Fruit fly (Drosophila melanogaster) whole organism, embryonic: Measurements from ENCODE around the gene Prat.

ENCODE experiments used
- Adf1 ChIP-seq: fragments of 200-800 bp; sonication (Bioruptor generic); IDR thresholded peaks from 2 replicates; pipeline ENCODE4 v1.3.6; 2022; ENCODE audit warnings: missing biosample characterization, missing genetic modification characterization
- B-H2 ChIP-seq: fragments of 200-800 bp; sonication (Bioruptor generic); optimal IDR thresholded peaks from 2 replicates; lab custom pipeline; 2018; ENCODE audit warnings: missing biosample characterization, mild to moderate bottlenecking, missing genetic modification characterization
- Bteb2 ChIP-seq: fragments of 200-800 bp; sonication (Bioruptor generic); optimal IDR thresholded peaks from 2 replicates; lab custom pipeline; 2016; ENCODE audit warnings: missing biosample characterization, missing genetic modification characterization
- CG10979 ChIP-seq: fragments of 200-800 bp; sonication (Bioruptor generic); optimal IDR thresholded peaks from 2 replicates; lab custom pipeline; 2018; ENCODE audit warnings: missing biosample characterization, mild to moderate bottlenecking, missing genetic modification characterization, moderate library complexity
- CG11093 ChIP-seq: fragments of 200-800 bp; sonication (Bioruptor generic); IDR thresholded peaks from 3 replicates; pipeline ENCODE4 v1.3.6; 2022; ENCODE audit warnings: missing biosample characterization, missing genetic modification characterization
- CG11398 ChIP-seq: fragments of 200-800 bp; sonication (Bioruptor generic); optimal IDR thresholded peaks from 2 replicates; lab custom pipeline; 2016; ENCODE audit warnings: missing biosample characterization, missing genetic modification characterization
- CG11695 ChIP-seq: fragments of 200-800 bp; sonication (Bioruptor generic); IDR thresholded peaks from 3 replicates; pipeline ENCODE4 v1.3.6; 2022; ENCODE audit warnings: missing biosample characterization, missing genetic modification characterization
- CG12659 ChIP-seq: fragments of 200-800 bp; sonication (Bioruptor generic); optimal IDR thresholded peaks from 3 replicates; lab custom pipeline; 2017; ENCODE audit warnings: mild to moderate bottlenecking, missing biosample characterization, missing genetic modification reagents, missing genetic modification characterization
- CG12744 ChIP-seq: fragments of 200-800 bp; sonication (Bioruptor generic); optimal IDR thresholded peaks from 2 replicates; lab custom pipeline; 2016; ENCODE audit warnings: missing biosample characterization, missing genetic modification characterization
- CG13296 ChIP-seq: fragments of 200-800 bp; sonication (Bioruptor generic); optimal IDR thresholded peaks from 3 replicates; lab custom pipeline; 2018; ENCODE audit warnings: missing biosample characterization, mild to moderate bottlenecking, missing genetic modification characterization
- CG13624 ChIP-seq: fragments of 200-800 bp; sonication (Bioruptor generic); optimal IDR thresholded peaks from 2 replicates; lab custom pipeline; 2016; ENCODE audit warnings: missing biosample characterization, missing genetic modification characterization
- CG13894 ChIP-seq: fragments of 200-800 bp; sonication (Bioruptor generic); optimal IDR thresholded peaks from 3 replicates; lab custom pipeline; 2018; ENCODE audit warnings: missing biosample characterization, mild to moderate bottlenecking, missing genetic modification characterization, moderate library complexity
- CG15514 ChIP-seq: fragments of 200-800 bp; sonication (Bioruptor generic); optimal IDR thresholded peaks from 3 replicates; lab custom pipeline; 2017; ENCODE audit warnings: missing biosample characterization, missing genetic modification characterization, mild to moderate bottlenecking, moderate library complexity, missing genetic modification reagents
- CG1602 ChIP-seq: fragments of 200-800 bp; sonication (Bioruptor generic); optimal IDR thresholded peaks from 3 replicates; lab custom pipeline; 2016; ENCODE audit warnings: missing biosample characterization, missing genetic modification characterization
- CG17385 ChIP-seq: fragments of 200-800 bp; sonication (Bioruptor generic); optimal IDR thresholded peaks from 3 replicates; lab custom pipeline; 2018; ENCODE audit warnings: missing biosample characterization, mild to moderate bottlenecking, missing genetic modification characterization
- CG17829 ChIP-seq: fragments of 200-800 bp; optimal IDR thresholded peaks from 2 replicates; lab custom pipeline; 2019; ENCODE audit warnings: missing biosample characterization, mild to moderate bottlenecking, missing genetic modification characterization, moderate library complexity
- CG1792 ChIP-seq: fragments of 200-800 bp; sonication (Bioruptor generic); optimal IDR thresholded peaks from 2 replicates; lab custom pipeline; 2016; ENCODE audit warnings: missing biosample characterization, missing genetic modification characterization
- CG31388 ChIP-seq: fragments of 200-800 bp; sonication (Bioruptor generic); optimal IDR thresholded peaks from 2 replicates; lab custom pipeline; 2016; ENCODE audit warnings: missing biosample characterization, missing genetic modification characterization
- CG3838 ChIP-seq: fragments of 200-800 bp; sonication (Bioruptor generic); optimal IDR thresholded peaks from 3 replicates; lab custom pipeline; 2016; ENCODE audit warnings: missing biosample characterization, missing genetic modification characterization
- CG4424 ChIP-seq: fragments of 200-800 bp; sonication (Bioruptor generic); optimal IDR thresholded peaks from 3 replicates; lab custom pipeline; 2016; ENCODE audit warnings: missing biosample characterization, missing genetic modification characterization
- CG4820 ChIP-seq: fragments of 200-800 bp; sonication (Bioruptor generic); optimal IDR thresholded peaks from 3 replicates; lab custom pipeline; 2016; ENCODE audit warnings: missing biosample characterization, missing genetic modification characterization
- CG5245 ChIP-seq: fragments of 200-800 bp; sonication (Bioruptor generic); optimal IDR thresholded peaks from 3 replicates; lab custom pipeline; 2016; ENCODE audit warnings: missing biosample characterization, missing genetic modification characterization
- CG7357 ChIP-seq: fragments of 200-800 bp; sonication (Bioruptor generic); IDR thresholded peaks from 3 replicates; pipeline ENCODE4 v1.3.6; 2022; ENCODE audit warnings: missing biosample characterization, missing genetic modification characterization
- CG9437 ChIP-seq: fragments of 200-800 bp; sonication (Bioruptor generic); optimal IDR thresholded peaks from 2 replicates; lab custom pipeline; 2018; ENCODE audit warnings: missing biosample characterization, mild to moderate bottlenecking, missing genetic modification characterization
- Doc2 ChIP-seq: fragments of 200-800 bp; sonication (Bioruptor generic); IDR thresholded peaks from 2 replicates; pipeline ENCODE4 v1.3.6; 2022; ENCODE audit warnings: missing biosample characterization, missing genetic modification characterization
- Fer1 ChIP-seq: fragments of 200-800 bp; sonication (Bioruptor generic); optimal IDR thresholded peaks from 2 replicates; lab custom pipeline; 2017; ENCODE audit warnings: missing biosample characterization, mild to moderate bottlenecking, missing genetic modification characterization
- HLH3B ChIP-seq: fragments of 200-800 bp; sonication (Bioruptor generic); IDR thresholded peaks from 2 replicates; pipeline ENCODE4 v1.3.6; 2022; ENCODE audit warnings: missing biosample characterization, missing genetic modification characterization
- Hand ChIP-seq: fragments of 200-800 bp; sonication (Bioruptor generic); optimal IDR thresholded peaks from 2 replicates; lab custom pipeline; 2017; ENCODE audit warnings: mild to moderate bottlenecking, missing biosample characterization, missing genetic modification reagents, missing genetic modification characterization
- Med ChIP-seq: fragments of 200-800 bp; sonication (Bioruptor generic); peaks from one replicate; lab custom pipeline; 2016; ENCODE audit warnings: missing biosample characterization, missing genetic modification characterization, mild to moderate bottlenecking, inconsistent platforms, moderate library complexity
- Mrtf ChIP-seq: fragments of 200-800 bp; sonication (Bioruptor generic); IDR thresholded peaks from 3 replicates; pipeline ENCODE4 v1.3.6; 2022; ENCODE audit warnings: missing biosample characterization, missing genetic modification characterization
- Myb ChIP-seq: fragments of 200-800 bp; sonication (Bioruptor generic); optimal IDR thresholded peaks from 2 replicates; lab custom pipeline; 2016; ENCODE audit warnings: missing biosample characterization, missing genetic modification characterization
- Oaz ChIP-seq: fragments of 200-800 bp; sonication (Bioruptor generic); IDR thresholded peaks from 2 replicates; pipeline ENCODE4 v1.3.6; 2022; ENCODE audit warnings: missing biosample characterization, missing genetic modification characterization
- Ravus ChIP-seq: fragments of 200-800 bp; sonication (Bioruptor generic); IDR thresholded peaks from 2 replicates; pipeline ENCODE4 v1.3.6; 2022; ENCODE audit warnings: missing biosample characterization, missing genetic modification characterization
- Sox102F ChIP-seq: fragments of 200-800 bp; sonication (Bioruptor generic); optimal IDR thresholded peaks from 2 replicates; lab custom pipeline; 2018; ENCODE audit warnings: missing biosample characterization, mild to moderate bottlenecking, missing genetic modification characterization, moderate library complexity
- Sry-β ChIP-seq: fragments of 200-800 bp; sonication (Bioruptor generic); optimal IDR thresholded peaks from 2 replicates; lab custom pipeline; 2018; ENCODE audit warnings: missing biosample characterization, mild to moderate bottlenecking, missing genetic modification characterization, moderate library complexity
- YL-1 ChIP-seq: fragments of 200-800 bp; sonication (Bioruptor generic); optimal IDR thresholded peaks from 3 replicates; lab custom pipeline; 2017; ENCODE audit warnings: missing biosample characterization, mild to moderate bottlenecking, missing genetic modification characterization
- ase ChIP-seq: fragments of 200-800 bp; sonication (Bioruptor generic); IDR thresholded peaks from 3 replicates; pipeline ENCODE4 v1.3.6; 2022; ENCODE audit warnings: missing biosample characterization, missing genetic modification characterization
- esg ChIP-seq: fragments of 200-800 bp; sonication (Bioruptor generic); conservative IDR thresholded peaks from 2 replicates; pipeline ENCODE4 v1.3.6; 2022; ENCODE audit warnings: missing biosample characterization, missing genetic modification characterization
- gem ChIP-seq: fragments of 200-800 bp; sonication (Bioruptor generic); optimal IDR thresholded peaks from 2 replicates; lab custom pipeline; 2019; ENCODE audit warnings: missing biosample characterization, mild to moderate bottlenecking, missing genetic modification characterization, moderate library complexity
- grau ChIP-seq: fragments of 200-800 bp; optimal IDR thresholded peaks from 3 replicates; lab custom pipeline; 2019; ENCODE audit warnings: missing biosample characterization, mild to moderate bottlenecking, missing genetic modification characterization, moderate library complexity
- h ChIP-seq: fragments of >200 bp; optimal IDR thresholded peaks from 2 replicates; lab custom pipeline; 2017
- klu ChIP-seq: fragments of 200-800 bp; sonication (Bioruptor generic); IDR thresholded peaks from 2 replicates; pipeline ENCODE4 v1.3.6; 2022; ENCODE audit warnings: missing biosample characterization, missing genetic modification characterization
- kni ChIP-seq: fragments of 200-800 bp; sonication (Bioruptor generic); optimal IDR thresholded peaks from 3 replicates; lab custom pipeline; 2017; ENCODE audit warnings: mild to moderate bottlenecking, missing biosample characterization, missing genetic modification reagents, missing genetic modification characterization
- mld ChIP-seq: fragments of 200-800 bp; sonication (Bioruptor generic); IDR thresholded peaks from 3 replicates; pipeline ENCODE4 v1.3.6; 2022; ENCODE audit warnings: missing biosample characterization, missing genetic modification characterization; ENCODE audit not compliant: partially characterized antibody
- nmo ChIP-seq: fragments of 200-800 bp; sonication (Bioruptor generic); optimal IDR thresholded peaks from 2 replicates; lab custom pipeline; 2018; ENCODE audit warnings: missing biosample characterization, mild to moderate bottlenecking, missing genetic modification characterization, moderate library complexity
- nom ChIP-seq: fragments of 200-800 bp; sonication (Bioruptor generic); optimal IDR thresholded peaks from 2 replicates; lab custom pipeline; 2017; ENCODE audit warnings: missing biosample characterization, missing genetic modification characterization, mild to moderate bottlenecking, moderate library complexity, missing genetic modification reagents
- onecut ChIP-seq: fragments of 200-800 bp; sonication (Bioruptor generic); IDR thresholded peaks from 2 replicates; pipeline ENCODE4 v1.3.6; 2022; ENCODE audit warnings: missing biosample characterization, missing genetic modification characterization
- rib ChIP-seq: fragments of 200-800 bp; sonication (Bioruptor generic); IDR thresholded peaks from 2 replicates; pipeline ENCODE4 v1.3.6; 2022; ENCODE audit warnings: missing biosample characterization, missing genetic modification characterization
- row ChIP-seq: fragments of 200-800 bp; sonication (Bioruptor generic); IDR thresholded peaks from 3 replicates; pipeline ENCODE4 v1.3.6; 2022; ENCODE audit warnings: missing biosample characterization, missing genetic modification characterization
- sisA ChIP-seq: fragments of 200-800 bp; sonication (Bioruptor generic); IDR thresholded peaks from 2 replicates; pipeline ENCODE4 v1.3.6; 2022; ENCODE audit warnings: missing biosample characterization, missing genetic modification characterization
- slbo ChIP-seq: fragments of 200-800 bp; sonication (Bioruptor generic); IDR thresholded peaks from 2 replicates; pipeline ENCODE4 v1.3.6; 2022; ENCODE audit warnings: missing biosample characterization, missing genetic modification characterization
- wdn ChIP-seq: fragments of 200-800 bp; sonication (Bioruptor generic); IDR thresholded peaks from 2 replicates; pipeline ENCODE4 v1.3.6; 2022; ENCODE audit warnings: missing biosample characterization, missing genetic modification characterization

The Prat gene

dm6 chr3R:7895457-7895856 lies 16.1 kb downstream of the Prat start (continued):
- TF ChIP-seq CG11695 (peak; percentile 90), B-H2 (GFP tag; lab: Kevin White, UChicago) (no peak), CG1792 (GFP tag; lab: Kevin White, UChicago) (peak; percentile 34), h (lab: Kevin White, UChicago) (no peak), Adf1 (GFP tag; lab: Robert Waterston, UW) (peak; percentile 43; the same call in 1 of the 2 replicates), CG1602 (GFP tag; lab: Kevin White, UChicago) (peak; percentile 35), CG15514 (GFP tag; lab: Kevin White, UChicago) (peak; percentile 76), Sox102F (GFP tag; lab: Kevin White, UChicago) (no peak), HLH3B (peak; percentile 74), nmo (GFP tag; lab: Kevin White, UChicago) (peak; percentile 51), CG31388 (GFP tag; lab: Kevin White, UChicago) (no peak), Ravus (GFP tag; lab: Robert Waterston, UW) (peak; percentile 29), CG13894 (tag; lab: Kevin White, UChicago) (no peak), gem (tag; lab: Kevin White, UChicago) (peak; percentile 82), rib (peak; percentile 45), CG17829 (tag; lab: Kevin White, UChicago) (peak; percentile 42), CG12659 (GFP tag; lab: Kevin White, UChicago) (peak; percentile 75), CG10979 (no peak), slbo (GFP tag; lab: Robert Waterston, UW) (peak; percentile 83), CG9437 (GFP tag; lab: Kevin White, UChicago) (peak; percentile 38), CG11093 (GFP tag; lab: Robert Waterston, UW) (peak; percentile 50; the same call in 1 of the 3 replicates), CG4424 (GFP tag; lab: Kevin White, UChicago) (no peak), Med (GFP tag; lab: Kevin White, UChicago) (peak; percentile 82), CG13296 (GFP tag; lab: Kevin White, UChicago) (peak; percentile 69), onecut (GFP tag; lab: Robert Waterston, UW) (no peak; the same call in 1 of the 2 replicates), CG12744 (GFP tag; lab: Kevin White, UChicago) (peak; percentile 63), nom (peak; percentile 71), wdn (GFP tag; lab: Robert Waterston, UW) (peak; percentile 64; the same call in 1 of the 2 replicates), CG7357 (GFP tag; lab: Robert Waterston, UW) (peak; percentile 47; the same call in 2 of the 3 replicates), Sry-β (GFP tag; lab: Kevin White, UChicago) (no peak), Fer1 (peak; percentile 83), CG3838 (GFP tag; lab: Kevin White, UChicago) (peak; percentile 1), Myb (GFP tag; lab: Kevin White, UChicago) (peak; percentile 15), ase (GFP tag; lab: Robert Waterston, UW) (peak; percentile 63; the same call in 2 of the 3 replicates), row (GFP tag; lab: Robert Waterston, UW) (peak; percentile 86), CG4820 (peak; percentile 14), Hand (GFP tag; lab: Kevin White, UChicago) (peak; percentile 57), YL-1 (GFP tag; lab: Kevin White, UChicago) (no peak), esg (GFP tag; lab: Robert Waterston, UW) (peak; percentile 52), mld (GFP tag; lab: Robert Waterston, UW) (no peak), Oaz (GFP tag; lab: Robert Waterston, UW) (peak; percentile 62; the same call in 1 of the 2 replicates), Bteb2 (GFP tag; lab: Kevin White, UChicago) (peak; percentile 32), grau (tag; lab: Kevin White, UChicago) (peak; percentile 83), CG5245 (GFP tag; lab: Kevin White, UChicago) (peak; percentile 46), Mrtf (GFP tag; lab: Robert Waterston, UW) (peak; percentile 67; the same call in 2 of the 3 replicates), sisA (peak; percentile 59), kni (GFP tag; lab: Kevin White, UChicago) (no peak), CG17385 (GFP tag; lab: Kevin White, UChicago) (peak; percentile 74), Doc2 (GFP tag; lab: Robert Waterston, UW) (no peak), CG13624 (GFP tag; lab: Kevin White, UChicago) (peak; percentile 55), klu (GFP tag; lab: Robert Waterston, UW) (0 out of 2 replicates have a peak, but pooled peaks have one; percentile 33), CG11398 (GFP tag; lab: Kevin White, UChicago) (no peak)
